Worm (Caenorhabditis elegans): Measurements from ENCODE around the gene C49C3.6.

DNA sequence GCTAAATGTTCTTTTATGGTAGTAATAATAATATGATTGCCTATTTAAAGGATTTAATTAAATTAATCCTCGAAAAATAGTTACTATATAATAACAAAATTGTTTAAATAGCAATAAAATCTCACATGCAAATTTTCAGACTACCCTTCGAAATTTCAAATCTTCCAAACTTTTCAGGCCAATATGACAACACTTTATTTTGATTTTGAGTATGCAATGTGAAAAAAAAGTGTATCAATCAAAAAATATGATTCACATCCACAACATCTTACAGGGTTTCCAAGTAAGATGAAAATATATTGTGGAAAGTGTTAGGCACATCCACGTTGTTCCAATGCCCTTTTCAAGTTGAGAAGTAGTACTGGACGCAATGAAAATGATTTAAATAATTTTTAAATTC, 19.5 kb upstream of the C49C3.6 start, which contains the start of gene snf-9:
- TF ChIP-seq snpc-4 (tag; optimal IDR thresholded peaks at IDR 0.05) (no peak), unc-62 (GFP tag; optimal IDR thresholded peaks at IDR 0.05) (no peak), R02D3.7 (tag; optimal IDR thresholded peaks at IDR 0.05) (no peak), ceh-28 (tag; optimal IDR thresholded peaks at IDR 0.05) (no peak), nhr-28 (tag; optimal IDR thresholded peaks at IDR 0.05) (no peak), lin-39 (tag; optimal IDR thresholded peaks at IDR 0.05) (no peak), mdl-1 (tag; optimal IDR thresholded peaks at IDR 0.05) (no peak), pha-4 (tag; optimal IDR thresholded peaks at IDR 0.05) (no peak), elt-2 (tag; optimal IDR thresholded peaks at IDR 0.05) (no peak), nhr-237 (tag; optimal IDR thresholded peaks at IDR 0.05) (no peak), nfya-1 (tag; optimal IDR thresholded peaks at IDR 0.05; ENCODE audit: insufficient read depth) (no peak), jun-1 (tag; optimal IDR thresholded peaks at IDR 0.05) (no peak)
